Worm (Caenorhabditis elegans) whole organism, L2 larva: Measurements from ENCODE around the gene Y82E9BR.20.

Source experiments
- C34F6.9 ChIP-seq: fragments of 150-350 bp; optimal IDR thresholded peaks from 2 replicates; lab custom pipeline; 2014; ENCODE audit warnings: missing biosample characterization, missing genetic modification characterization
- R02D3.7 ChIP-seq: fragments of 150-350 bp; optimal IDR thresholded peaks from 2 replicates; lab custom pipeline; 2014; ENCODE audit warnings: missing biosample characterization, missing genetic modification characterization
- ZK546.5 ChIP-seq: sonication (generic microtip); optimal IDR thresholded peaks from 2 replicates; lab custom pipeline; 2017; ENCODE audit warnings: missing biosample characterization, missing genetic modification characterization
- ama-1 ChIP-seq: fragments of 150-350 bp; optimal IDR thresholded peaks from 2 replicates; lab custom pipeline; 2018; ENCODE audit warnings: inconsistent platforms
- blmp-1 ChIP-seq: sonication (generic microtip); optimal IDR thresholded peaks from 2 replicates; lab custom pipeline; 2017; ENCODE audit warnings: missing genetic modification characterization, mild to moderate bottlenecking, missing compliant biosample characterization, antibody characterized with exemption, moderate library complexity; ENCODE audit not compliant: insufficient read depth
- ceh-16 ChIP-seq: fragments of 150-350 bp; optimal IDR thresholded peaks from 2 replicates; lab custom pipeline; 2014; ENCODE audit warnings: missing biosample characterization, missing genetic modification characterization
- ceh-82 ChIP-seq: fragments of 150-350 bp; optimal IDR thresholded peaks from 2 replicates; lab custom pipeline; 2014; ENCODE audit warnings: missing biosample characterization, missing genetic modification characterization
- crh-2 ChIP-seq: sonication (generic microtip); optimal IDR thresholded peaks from 2 replicates; lab custom pipeline; 2017; ENCODE audit warnings: missing biosample characterization, missing genetic modification characterization
- egl-27 ChIP-seq: sonication (generic microtip); optimal IDR thresholded peaks from 3 replicates; lab custom pipeline; 2017; ENCODE audit warnings: missing biosample characterization, missing genetic modification reagents, missing genetic modification characterization
- elt-1 ChIP-seq: fragments of 150-350 bp; optimal IDR thresholded peaks from 2 replicates; lab custom pipeline; 2014; ENCODE audit warnings: missing biosample characterization, missing genetic modification characterization
- fos-1 ChIP-seq: fragments of 150-350 bp; optimal IDR thresholded peaks from 2 replicates; lab custom pipeline; 2014; ENCODE audit warnings: missing biosample characterization, missing genetic modification characterization
- gmeb-1 ChIP-seq: fragments of 150-350 bp; optimal IDR thresholded peaks from 2 replicates; lab custom pipeline; 2014; ENCODE audit warnings: missing biosample characterization, missing genetic modification characterization
- mdl-1 ChIP-seq, 2 experiments: fragments of 150-350 bp in 1 of 2; sonication (generic microtip) in 1 of 2; optimal IDR thresholded peaks; 2 replicates each; lab custom pipeline; 2017; ENCODE audit warnings: missing biosample characterization in 2 of 2, missing genetic modification characterization in 2 of 2
- nhr-10 ChIP-seq: sonication (generic microtip); optimal IDR thresholded peaks from 2 replicates; lab custom pipeline; 2017; ENCODE audit warnings: missing biosample characterization, missing genetic modification characterization
- nhr-11 ChIP-seq: fragments of 150-350 bp; optimal IDR thresholded peaks from 2 replicates; lab custom pipeline; 2014; ENCODE audit warnings: missing biosample characterization, missing genetic modification characterization
- nhr-12 ChIP-seq: fragments of 150-350 bp; optimal IDR thresholded peaks from 2 replicates; lab custom pipeline; 2014; ENCODE audit warnings: missing biosample characterization, missing genetic modification characterization
- nhr-21 ChIP-seq: fragments of 150-350 bp; optimal IDR thresholded peaks from 2 replicates; lab custom pipeline; 2014; ENCODE audit warnings: missing biosample characterization, missing genetic modification characterization
- nhr-237 ChIP-seq: fragments of 150-350 bp; optimal IDR thresholded peaks from 2 replicates; lab custom pipeline; 2014; ENCODE audit warnings: missing biosample characterization, missing genetic modification characterization
- nhr-25 ChIP-seq: fragments of 150-350 bp; sonication (generic microtip); optimal IDR thresholded peaks from 3 replicates; lab custom pipeline; 2014; ENCODE audit warnings: missing biosample characterization, missing genetic modification characterization
- nhr-6 ChIP-seq: fragments of 150-350 bp; optimal IDR thresholded peaks from 2 replicates; lab custom pipeline; 2014; ENCODE audit warnings: missing biosample characterization, missing genetic modification characterization
- nhr-77 ChIP-seq: fragments of 150-350 bp; optimal IDR thresholded peaks from 2 replicates; lab custom pipeline; 2014; ENCODE audit warnings: missing biosample characterization, missing genetic modification characterization
- peb-1 ChIP-seq: fragments of 150-350 bp; optimal IDR thresholded peaks from 2 replicates; lab custom pipeline; 2014; ENCODE audit warnings: missing biosample characterization, missing genetic modification characterization
- sem-4 ChIP-seq: fragments of 150-350 bp; optimal IDR thresholded peaks from 2 replicates; lab custom pipeline; 2014; ENCODE audit warnings: missing biosample characterization, missing genetic modification reagents, missing genetic modification characterization
- skn-1 ChIP-seq: sonication (generic microtip); optimal IDR thresholded peaks from 2 replicates; lab custom pipeline; 2017; ENCODE audit warnings: missing biosample characterization, missing genetic modification characterization
- sma-3 ChIP-seq: sonication (generic microtip); optimal IDR thresholded peaks from 2 replicates; lab custom pipeline; 2016; ENCODE audit warnings: missing genetic modification reagents, missing genetic modification characterization, missing compliant biosample characterization
- snpc-4 ChIP-seq: fragments of 150-350 bp; optimal IDR thresholded peaks from 2 replicates; lab custom pipeline; 2014; ENCODE audit warnings: missing biosample characterization, missing genetic modification characterization
- unc-55 ChIP-seq: fragments of 150-350 bp; sonication (generic microtip); optimal IDR thresholded peaks from 3 replicates; lab custom pipeline; 2014; ENCODE audit warnings: missing biosample characterization, missing genetic modification reagents, missing genetic modification characterization
- unc-62 ChIP-seq: fragments of 150-350 bp; optimal IDR thresholded peaks from 2 replicates; lab custom pipeline; 2014; ENCODE audit warnings: missing biosample characterization, missing genetic modification reagents, missing genetic modification characterization
- ztf-1 ChIP-seq: fragments of 200-800 bp; sonication (Bioruptor generic); conservative IDR thresholded peaks from 2 replicates; pipeline ENCODE4 v1.3.6; 2022; ENCODE audit warnings: missing genetic modification characterization, missing compliant biosample characterization
- ztf-4 ChIP-seq: fragments of 150-350 bp; optimal IDR thresholded peaks from 2 replicates; lab custom pipeline; 2014; ENCODE audit warnings: missing biosample characterization, missing genetic modification characterization

Gene Y82E9BR.20

ce11 chrIII:1374355-1374807 is at the start of gene Y82E9BR.20:
Gene Y82E9BR.20, plus strand, starts transcription at chrIII:1374405.
- no peak for TF ChIP-seq egl-27 (tag; lab: Kevin White, UChicago)

- TF ChIP-seq nhr-77 (tag; lab: Kevin White, UChicago): no peak
- TF ChIP-seq ceh-82 (tag; lab: Kevin White, UChicago): no peak
- TF ChIP-seq gmeb-1: no peak
- no peak for TF ChIP-seq unc-55 (GFP tag; lab: Kevin White, UChicago)
- TF ChIP-seq sma-3 (GFP tag; lab: Kevin White, UChicago): no peak
- no peak for TF ChIP-seq elt-1 (tag; lab: Kevin White, UChicago)
- TF ChIP-seq fos-1 (tag; lab: Kevin White, UChicago): no peak
- no peak for TF ChIP-seq blmp-1 (tag; lab: Kevin White, UChicago)
- no peak for TF ChIP-seq peb-1
- TF ChIP-seq nhr-11 (tag; lab: Kevin White, UChicago): no peak
- no peak for TF ChIP-seq nhr-10 (tag; lab: Kevin White, UChicago)
- TF ChIP-seq nhr-237 (tag; lab: Kevin White, UChicago): no peak
- no peak for TF ChIP-seq unc-62 (GFP tag; lab: Kevin White, UChicago)
- no peak for TF ChIP-seq nhr-25 (tag; lab: Kevin White, UChicago)
- TF ChIP-seq crh-2: no peak
- no peak for TF ChIP-seq ama-1
Measured at ce11 chrIII:1324513-1324912, 49.7 kb upstream of the Y82E9BR.20 start, which contains the start of gene fbxa-14. Gene fbxa-14, minus strand, starts transcription at chrIII:1324613.

ce11 chrIII:1326490-1326889 is 47.7 kb upstream of the Y82E9BR.20 start, which contains the start of gene Y82E9BL.18:
Gene Y82E9BL.18, plus strand, starts transcription at chrIII:1326790.
- TF ChIP-seq elt-1 (tag; lab: Kevin White, UChicago) (no peak), sma-3 (GFP tag; lab: Kevin White, UChicago) (no peak), ztf-4 (no peak), sem-4 (tag; lab: Kevin White, UChicago) (no peak)

ce11 chrIII:1331894-1332293 is 42.3 kb upstream of the Y82E9BR.20 start, which contains the start of gene Y82E9BL.19:
Gene Y82E9BL.19, plus strand, starts transcription at chrIII:1332016.
- TF ChIP-seq fos-1 (tag; lab: Kevin White, UChicago) (peak; percentile 60), ztf-4 (no peak)
- TF ChIP-seq, all 48 proteins: peak for 1

ce11 chrIII:1340240-1340639 is 34.0 kb upstream of the Y82E9BR.20 start, which contains the start of gene fbxa-5:
Gene fbxa-5, minus strand, starts transcription at chrIII:1340340.
- no peak for TF ChIP-seq mdl-1 (tag; optimal IDR thresholded peaks at IDR 0.05; lab: Kevin White, UChicago)
- TF ChIP-seq ama-1: no peak
- TF ChIP-seq elt-1 (tag; lab: Kevin White, UChicago): no peak
- no peak for TF ChIP-seq ZK546.5 (tag; lab: Kevin White, UChicago)
- no peak for TF ChIP-seq nhr-12 (tag; lab: Kevin White, UChicago)
- TF ChIP-seq snpc-4 (tag; lab: Kevin White, UChicago): no peak
- TF ChIP-seq nhr-237 (tag; lab: Kevin White, UChicago): no peak
- TF ChIP-seq ceh-16: no peak
- no peak for TF ChIP-seq sma-3 (GFP tag; lab: Kevin White, UChicago)
- no peak for TF ChIP-seq nhr-21 (tag; lab: Kevin White, UChicago)
- no peak for TF ChIP-seq R02D3.7 (tag; lab: Kevin White, UChicago)
- TF ChIP-seq skn-1 (tag; lab: Kevin White, UChicago): no peak
- no peak for TF ChIP-seq ztf-1
- TF ChIP-seq sem-4 (tag; lab: Kevin White, UChicago): no peak
- no peak for TF ChIP-seq nhr-11 (tag; lab: Kevin White, UChicago)

ce11 chrIII:1342488-1342887 is 31.7 kb upstream of the Y82E9BR.20 start, which contains the start of gene fbxa-26:
Gene fbxa-26, minus strand, starts transcription at chrIII:1342522.
- TF ChIP-seq fos-1 (tag; lab: Kevin White, UChicago) (peak; percentile 48), sem-4 (tag; lab: Kevin White, UChicago) (no peak)

ce11 chrIII:1342919-1343419 is 31.2 kb upstream of the Y82E9BR.20 start, which contains the start of gene fbxa-27:
Gene fbxa-27, plus strand, starts transcription at chrIII:1342969.
- TF ChIP-seq egl-27 (tag; lab: Kevin White, UChicago): no peak
- TF ChIP-seq nhr-6 (tag; lab: Kevin White, UChicago): no peak
- no peak for TF ChIP-seq C34F6.9
- TF ChIP-seq nhr-10 (tag; lab: Kevin White, UChicago): no peak
- TF ChIP-seq snpc-4 (tag; lab: Kevin White, UChicago): no peak
